Fruit fly (Drosophila melanogaster) whole organism, wandering third instar larva: ENCODE results near the gene RhoBTB.

ENCODE experiments used
- Abd-B ChIP-seq: fragments of >200 bp; optimal IDR thresholded peaks from 2 replicates; lab custom pipeline; 2017; ENCODE audit warnings: missing biosample characterization, missing genetic modification characterization
- CG32264 ChIP-seq: fragments of 200-800 bp; sonication (Bioruptor generic); optimal IDR thresholded peaks from 2 replicates; lab custom pipeline; 2016; ENCODE audit warnings: missing biosample characterization, missing genetic modification characterization
- CG9705 ChIP-seq: fragments of 200-800 bp; sonication (Bioruptor generic); optimal IDR thresholded peaks from 2 replicates; lab custom pipeline; 2018; ENCODE audit warnings: missing biosample characterization, mild to moderate bottlenecking, missing genetic modification characterization
- CrebA ChIP-seq: fragments of 200-800 bp; sonication (Bioruptor generic); optimal IDR thresholded peaks from 2 replicates; lab custom pipeline; 2016; ENCODE audit warnings: missing biosample characterization, mild to moderate bottlenecking, missing genetic modification characterization, borderline replicate concordance
- Dfd ChIP-seq: fragments of >200 bp; optimal IDR thresholded peaks from 2 replicates; lab custom pipeline; 2017; ENCODE audit warnings: missing biosample characterization, missing genetic modification characterization
- Dif ChIP-seq: fragments of 200-275, 200-300 bp; sonication (Bioruptor generic); optimal IDR thresholded peaks from 2 replicates; lab custom pipeline; 2018; ENCODE audit warnings: missing biosample characterization, missing genetic modification characterization; ENCODE audit not compliant: partially characterized antibody
- GATAd ChIP-seq: sonication (Bioruptor generic); optimal IDR thresholded peaks from 2 replicates; lab custom pipeline; 2016; ENCODE audit warnings: missing biosample characterization, missing genetic modification characterization
- HLH106 ChIP-seq: fragments of 200-800 bp; optimal IDR thresholded peaks from 3 replicates; lab custom pipeline; 2019; ENCODE audit warnings: missing biosample characterization, mild to moderate bottlenecking, missing genetic modification characterization, moderate library complexity
- Hnf4 ChIP-seq: fragments of 200-800 bp; sonication (Bioruptor generic); optimal IDR thresholded peaks from 2 replicates; lab custom pipeline; 2016; ENCODE audit warnings: missing biosample characterization, mild to moderate bottlenecking, missing genetic modification characterization
- Hr78 ChIP-seq: fragments of >200 bp; optimal IDR thresholded peaks from 2 replicates; lab custom pipeline; 2017; ENCODE audit warnings: missing biosample characterization, missing genetic modification characterization
- Hr83 ChIP-seq: fragments of 200-300 bp; sonication (Bioruptor generic); optimal IDR thresholded peaks from 2 replicates; lab custom pipeline; 2016; ENCODE audit warnings: missing biosample characterization, mild to moderate bottlenecking, missing genetic modification characterization, moderate library complexity; ENCODE audit not compliant: poor library complexity, severe bottlenecking
- Jra ChIP-seq: sonication (Bioruptor generic); optimal IDR thresholded peaks from 2 replicates; lab custom pipeline; 2016; ENCODE audit warnings: missing biosample characterization, missing genetic modification characterization
- Mio ChIP-seq: sonication (Bioruptor generic); optimal IDR thresholded peaks from 2 replicates; lab custom pipeline; 2016; ENCODE audit warnings: missing biosample characterization, missing genetic modification characterization
- Myc ChIP-seq: fragments of >200 bp; optimal IDR thresholded peaks from 2 replicates; lab custom pipeline; 2017
- N ChIP-seq: fragments of >200 bp; optimal IDR thresholded peaks from 2 replicates; lab custom pipeline; 2018; ENCODE audit warnings: missing biosample characterization, missing external identifiers, missing genetic modification characterization
- OdsH ChIP-seq: fragments of 200-800 bp; sonication (Bioruptor generic); optimal IDR thresholded peaks from 2 replicates; lab custom pipeline; 2016; ENCODE audit warnings: missing biosample characterization, mild to moderate bottlenecking, missing genetic modification characterization
- Rel ChIP-seq, 2 experiments: fragments of 200-800 bp; sonication (Bioruptor generic) in 1 of 2; optimal IDR thresholded peaks; 2 replicates in 1 of 2; 3 replicates in 1 of 2; lab custom pipeline; 2016 to 2019; ENCODE audit warnings: mild to moderate bottlenecking in 2 of 2, missing biosample characterization in 2 of 2, missing genetic modification characterization in 2 of 2, moderate library complexity in 1 of 2
- Sp1 ChIP-seq: fragments of 200-800 bp; sonication (Bioruptor generic); optimal IDR thresholded peaks from 3 replicates; lab custom pipeline; 2019; ENCODE audit warnings: missing biosample characterization, mild to moderate bottlenecking, missing genetic modification characterization, moderate library complexity
- Vsx2 ChIP-seq: fragments of 200-300, 225-300 bp; sonication (Bioruptor generic); optimal IDR thresholded peaks from 2 replicates; lab custom pipeline; 2018; ENCODE audit warnings: missing biosample characterization, missing genetic modification characterization; ENCODE audit not compliant: partially characterized antibody
- br ChIP-seq: fragments of 200-800 bp; sonication (Bioruptor generic); optimal IDR thresholded peaks from 2 replicates; lab custom pipeline; 2016; ENCODE audit warnings: missing biosample characterization, missing genetic modification characterization
- brk ChIP-seq: fragments of 200-800 bp; sonication (Bioruptor generic); optimal IDR thresholded peaks from 2 replicates; lab custom pipeline; 2016; ENCODE audit warnings: missing biosample characterization, mild to moderate bottlenecking, missing genetic modification characterization
- dl ChIP-seq, 2 experiments: fragments of 175-275, 200-275 bp in 1 of 2; fragments of 200-275 bp in 1 of 2; sonication (Bioruptor generic); optimal IDR thresholded peaks; lab custom pipeline; 2018; ENCODE audit warnings: mild to moderate bottlenecking in 2 of 2, missing biosample characterization in 2 of 2, missing genetic modification characterization in 2 of 2, moderate library complexity in 2 of 2; ENCODE audit not compliant: partially characterized antibody in 2 of 2, insufficient read depth in 1 of 2
- dmrt93B ChIP-seq: fragments of 200-800 bp; sonication (Bioruptor generic); optimal IDR thresholded peaks from 2 replicates; lab custom pipeline; 2018; ENCODE audit warnings: missing biosample characterization, mild to moderate bottlenecking, missing genetic modification characterization
- dsf ChIP-seq: sonication (Bioruptor generic); optimal IDR thresholded peaks from 2 replicates; lab custom pipeline; 2016; ENCODE audit warnings: missing biosample characterization, missing genetic modification characterization, borderline replicate concordance
- ey ChIP-seq: fragments of 200-800 bp; sonication (Bioruptor generic); optimal IDR thresholded peaks from 2 replicates; lab custom pipeline; 2016; ENCODE audit warnings: missing biosample characterization, missing genetic modification characterization
- foxo ChIP-seq, 2 experiments: fragments of 200-800 bp; sonication (Bioruptor generic); optimal IDR thresholded peaks; 2 replicates in 1 of 2; 3 replicates in 1 of 2; lab custom pipeline; 2016 to 2017; ENCODE audit warnings: missing biosample characterization in 2 of 2, missing genetic modification characterization in 2 of 2
- fru ChIP-seq: fragments of 200-800 bp; sonication (Bioruptor generic); optimal IDR thresholded peaks from 3 replicates; lab custom pipeline; 2016; ENCODE audit warnings: missing biosample characterization, mild to moderate bottlenecking, missing genetic modification characterization
- h ChIP-seq: fragments of 200-800 bp; sonication (Bioruptor generic); optimal IDR thresholded peaks from 3 replicates; lab custom pipeline; 2016; ENCODE audit warnings: missing biosample characterization, mild to moderate bottlenecking, missing genetic modification characterization
- jim ChIP-seq: fragments of 175-275, 200-325 bp; sonication (Bioruptor generic); optimal IDR thresholded peaks from 2 replicates; lab custom pipeline; 2016; ENCODE audit warnings: missing biosample characterization, mild to moderate bottlenecking, missing genetic modification characterization
- lola ChIP-seq: fragments of >200 bp; optimal IDR thresholded peaks from 2 replicates; lab custom pipeline; 2017; ENCODE audit warnings: missing biosample characterization, missing genetic modification characterization
- pan ChIP-seq: fragments of >200 bp; optimal IDR thresholded peaks from 2 replicates; lab custom pipeline; 2017
- psq ChIP-seq: fragments of 200-800 bp; sonication (Bioruptor generic); optimal IDR thresholded peaks from 3 replicates; lab custom pipeline; 2017; ENCODE audit warnings: missing biosample characterization, mild to moderate bottlenecking, missing genetic modification characterization, moderate library complexity
- rgr ChIP-seq: fragments of 200-800 bp; sonication (Bioruptor generic); optimal IDR thresholded peaks from 3 replicates; lab custom pipeline; 2016; ENCODE audit warnings: missing biosample characterization, mild to moderate bottlenecking, missing genetic modification characterization
- sage ChIP-seq: fragments of 200-800 bp; sonication (Bioruptor generic); optimal IDR thresholded peaks from 2 replicates; lab custom pipeline; 2016; ENCODE audit warnings: missing biosample characterization, mild to moderate bottlenecking, missing genetic modification characterization
- sv ChIP-seq: fragments of 200-800 bp; sonication (Bioruptor generic); optimal IDR thresholded peaks from 3 replicates; lab custom pipeline; 2016; ENCODE audit warnings: missing biosample characterization, missing genetic modification characterization
- tai ChIP-seq: sonication (Bioruptor generic); optimal IDR thresholded peaks from 2 replicates; lab custom pipeline; 2016; ENCODE audit warnings: missing biosample characterization, missing genetic modification characterization
- usp ChIP-seq: fragments of >200 bp; optimal IDR thresholded peaks from 2 replicates; lab custom pipeline; 2017; ENCODE audit warnings: missing biosample characterization, missing genetic modification characterization
- woc ChIP-seq: sonication (Bioruptor generic); optimal IDR thresholded peaks from 2 replicates; lab custom pipeline; 2016; ENCODE audit warnings: missing biosample characterization, mild to moderate bottlenecking, missing genetic modification characterization

Gene RhoBTB

dm6 chr3L:20401026-20401912 is 25.2 kb downstream of the RhoBTB start, which contains the start of gene trbl:
Gene trbl (minus strand): TSS chr3L:20401609.
- TF ChIP-seq Vsx2 (GFP tag; lab: Kevin White, UChicago) (peak; percentile 87), psq (peak; percentile 99), Hr83 (peak; percentile 54), h (GFP tag; lab: Kevin White, UChicago) (no peak), CG32264 (no peak), fru (GFP tag; lab: Kevin White, UChicago) (peak; percentile 42), br (GFP tag; lab: Kevin White, UChicago) (no peak), woc (GFP tag; lab: Kevin White, UChicago) (no peak), CG9705 (GFP tag; lab: Kevin White, UChicago) (no peak), brk (GFP tag; lab: Kevin White, UChicago) (no peak), CrebA (GFP tag; lab: Kevin White, UChicago) (no peak), N (GFP tag; lab: Kevin White, UChicago) (no peak), Hr78 (no peak), rgr (GFP tag; lab: Kevin White, UChicago) (peak; percentile 33), Rel (GFP tag; optimal IDR thresholded peaks at IDR 0.05; lab: Kevin White, UChicago) (no peak), Rel (tag; optimal IDR thresholded peaks at IDR 0.05; lab: Kevin White, UChicago) (peak; percentile 16), ey (GFP tag; lab: Kevin White, UChicago) (no peak), lola (GFP tag; lab: Kevin White, UChicago) (no peak), Dif (GFP tag; lab: Kevin White, UChicago) (peak; percentile 97), dl (GFP tag; optimal IDR thresholded peaks at IDR 0.05; lab: Kevin White, UChicago; ENCODE audit: insufficient read depth in 1 of 2, partially characterized antibody in 2 of 2) (peak; percentile 88 to 95), Sp1 (peak; percentile 44)

- TF ChIP-seq Mio (GFP tag; lab: Kevin White, UChicago) (no peak), usp (GFP tag; lab: Kevin White, UChicago) (no peak), sage (GFP tag; lab: Kevin White, UChicago) (no peak), h (GFP tag; lab: Kevin White, UChicago) (peak; percentile 75), OdsH (GFP tag; lab: Kevin White, UChicago) (peak; percentile 68), Abd-B (GFP tag; lab: Kevin White, UChicago) (no peak), N (GFP tag; lab: Kevin White, UChicago) (no peak), sv (no peak), Dfd (GFP tag; lab: Kevin White, UChicago) (no peak), rgr (GFP tag; lab: Kevin White, UChicago) (peak; percentile 51), jim (GFP tag; lab: Kevin White, UChicago) (no peak), foxo (GFP tag; optimal IDR thresholded peaks at IDR 0.05; lab: Kevin White, UChicago) (peak in 1 of 2 experiments; percentile 61), brk (GFP tag; lab: Kevin White, UChicago) (peak; percentile 49), pan (lab: Kevin White, UChicago) (no peak), Hr83 (no peak), CrebA (GFP tag; lab: Kevin White, UChicago) (no peak), CG32264 (peak; percentile 54), tai (GFP tag; lab: Kevin White, UChicago) (peak; percentile 19), Rel (GFP tag; optimal IDR thresholded peaks at IDR 0.05; lab: Kevin White, UChicago) (peak; percentile 58), Rel (tag; optimal IDR thresholded peaks at IDR 0.05; lab: Kevin White, UChicago) (peak; percentile 50), GATAd (GFP tag; lab: Kevin White, UChicago) (no peak), dl (GFP tag; optimal IDR thresholded peaks at IDR 0.05; lab: Kevin White, UChicago; ENCODE audit: insufficient read depth in 1 of 2, partially characterized antibody in 2 of 2) (no peak), Sp1 (peak; percentile 79), Jra (GFP tag; lab: Kevin White, UChicago) (peak; percentile 55), woc (GFP tag; lab: Kevin White, UChicago) (peak; percentile 44), CG9705 (GFP tag; lab: Kevin White, UChicago) (peak; percentile 40), Hnf4 (GFP tag; lab: Kevin White, UChicago) (peak; percentile 52), Dif (GFP tag; lab: Kevin White, UChicago) (peak; percentile 9), HLH106 (tag; lab: Kevin White, UChicago) (peak; percentile 78), psq (peak; percentile 93), dsf (GFP tag; lab: Kevin White, UChicago) (no peak), fru (GFP tag; lab: Kevin White, UChicago) (peak; percentile 60), Myc (lab: Kevin White, UChicago) (no peak), ey (GFP tag; lab: Kevin White, UChicago) (peak; percentile 71), dmrt93B (peak; percentile 22), br (GFP tag; lab: Kevin White, UChicago) (peak; percentile 66)
These were observed 26.8 kb downstream of the RhoBTB start for dm6 chr3L:20402665-20403492.
